Fruit fly (Drosophila melanogaster) whole organism, embryonic: Measurements from ENCODE around the gene CG2187.

ENCODE experiments used
- CG12659 ChIP-seq: fragments of 200-800 bp; sonication (Bioruptor generic); optimal IDR thresholded peaks from 3 replicates; lab custom pipeline; 2017; ENCODE audit warnings: mild to moderate bottlenecking, missing biosample characterization, missing genetic modification reagents, missing genetic modification characterization
- CG2678 ChIP-seq: fragments of 200-800 bp; sonication (Bioruptor generic); optimal IDR thresholded peaks from 3 replicates; lab custom pipeline; 2019; ENCODE audit warnings: missing biosample characterization, mild to moderate bottlenecking, missing genetic modification characterization, moderate library complexity
- CG7987 ChIP-seq: fragments of 200-800 bp; sonication (Bioruptor generic); optimal IDR thresholded peaks from 2 replicates; lab custom pipeline; 2018; ENCODE audit warnings: missing biosample characterization, mild to moderate bottlenecking, missing genetic modification characterization, moderate library complexity
- Fer3 ChIP-seq: fragments of 200-800 bp; sonication (Bioruptor generic); optimal IDR thresholded peaks from 2 replicates; lab custom pipeline; 2018; ENCODE audit warnings: missing biosample characterization, mild to moderate bottlenecking, missing genetic modification characterization, moderate library complexity
- Opbp ChIP-seq: fragments of 200-800 bp; sonication (Bioruptor generic); IDR thresholded peaks from 3 replicates; pipeline ENCODE4 v1.3.6; 2022; ENCODE audit warnings: missing biosample characterization, missing genetic modification characterization; ENCODE audit not compliant: partially characterized antibody
- nmo ChIP-seq: fragments of 200-800 bp; sonication (Bioruptor generic); optimal IDR thresholded peaks from 2 replicates; lab custom pipeline; 2018; ENCODE audit warnings: missing biosample characterization, mild to moderate bottlenecking, missing genetic modification characterization, moderate library complexity

DNA sequence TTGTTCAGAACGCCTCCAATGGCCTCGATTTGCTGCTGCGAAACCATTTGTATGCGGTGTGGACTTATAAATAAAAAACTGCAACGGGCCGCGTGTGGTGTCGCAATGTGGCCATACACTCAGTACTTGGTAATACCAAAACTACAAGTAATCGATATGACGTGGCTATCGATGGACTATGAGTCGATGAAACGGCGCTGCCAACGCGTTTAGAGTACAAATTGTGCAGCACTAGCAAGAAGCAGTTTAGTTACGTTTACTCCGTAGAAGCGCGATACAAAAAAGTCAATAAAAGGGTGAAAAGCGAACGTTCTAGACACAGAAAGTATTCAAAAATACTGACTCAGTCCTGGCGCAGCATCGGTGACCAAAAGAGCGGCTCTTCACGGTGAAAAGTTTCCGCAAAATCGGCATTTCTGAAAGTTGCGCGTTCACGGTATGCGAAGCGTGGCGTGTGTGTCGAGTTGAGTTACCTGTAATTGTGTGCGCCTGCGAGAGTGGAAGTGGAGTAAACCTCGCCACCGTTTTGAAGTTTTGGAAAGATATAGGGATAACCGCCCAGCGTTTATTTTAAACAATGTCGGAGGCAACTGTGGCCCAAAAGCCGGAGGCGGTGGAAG is 10.9 kb downstream of the CG2187 start, which contains the start of the genes nero and CG1910:
- peak; percentile 63 for TF ChIP-seq CG12659
- no peak for TF ChIP-seq Opbp (GFP tag; lab: Robert Waterston, UW)
- TF ChIP-seq Fer3 (tag; lab: Kevin White, UChicago), result no peak
- TF ChIP-seq CG2678 (tag; lab: Kevin White, UChicago), result peak; percentile 11
- TF ChIP-seq CG7987 (GFP tag; lab: Kevin White, UChicago), result peak; percentile 19
- TF ChIP-seq nmo, result peak; percentile 48
